Worm (Caenorhabditis elegans) whole organism, L4 larva: ENCODE data around the gene F20G2.1.

ENCODE experiments used
- F10B5.3 ChIP-seq: sonication (generic microtip); optimal IDR thresholded peaks from 2 replicates; lab custom pipeline; 2016; ENCODE audit warnings: mild to moderate bottlenecking, missing genetic modification characterization, missing compliant biosample characterization
- ama-1 ChIP-seq: fragments of 150-350 bp; optimal IDR thresholded peaks from 2 replicates; lab custom pipeline; 2014; ENCODE audit warnings: inconsistent platforms, mixed read lengths
- ceh-32 ChIP-seq: sonication (generic microtip); optimal IDR thresholded peaks from 2 replicates; lab custom pipeline; 2016; ENCODE audit warnings: mild to moderate bottlenecking, missing genetic modification characterization, missing compliant biosample characterization; ENCODE audit not compliant: poor library complexity
- ceh-44 ChIP-seq: fragments of 200-800 bp; sonication (Bioruptor generic); IDR thresholded peaks from 2 replicates; pipeline ENCODE4 v1.3.6; 2022; ENCODE audit warnings: missing genetic modification reagents, missing genetic modification characterization, missing compliant biosample characterization
- dpl-1 ChIP-seq: fragments of 150-350 bp; optimal IDR thresholded peaks from 2 replicates; lab custom pipeline; 2014; ENCODE audit warnings: missing biosample characterization, missing genetic modification reagents, missing genetic modification characterization
- lin-13 ChIP-seq: fragments of 150-350 bp; optimal IDR thresholded peaks from 2 replicates; lab custom pipeline; 2014; ENCODE audit warnings: missing biosample characterization, missing genetic modification reagents, missing genetic modification characterization
- nhr-76 ChIP-seq: fragments of 150-350 bp; optimal IDR thresholded peaks from 2 replicates; lab custom pipeline; 2014; ENCODE audit warnings: missing biosample characterization, missing genetic modification characterization
- nhr-77 ChIP-seq: fragments of 150-350 bp; optimal IDR thresholded peaks from 2 replicates; lab custom pipeline; 2014; ENCODE audit warnings: missing biosample characterization, missing genetic modification characterization
- snpc-4 ChIP-seq: fragments of 150-350 bp; optimal IDR thresholded peaks from 2 replicates; lab custom pipeline; 2014; ENCODE audit warnings: missing biosample characterization, missing genetic modification characterization
- unc-62 ChIP-seq, 3 experiments: fragments of 150-350 bp in 1 of 3; sonication (generic microtip); optimal IDR thresholded peaks in 2 of 3; peaks in 1 of 3; 1 replicate in 1 of 3; 2 replicates in 2 of 3; lab custom pipeline; 2014 to 2017; ENCODE audit warnings: missing biosample characterization in 3 of 3, missing genetic modification characterization in 3 of 3, missing genetic modification reagents in 3 of 3, missing genotype in 1 of 3
- ztf-11 ChIP-seq: fragments of 150-350 bp; optimal IDR thresholded peaks from 2 replicates; lab custom pipeline; 2014; ENCODE audit warnings: missing biosample characterization, missing genetic modification characterization

DNA sequence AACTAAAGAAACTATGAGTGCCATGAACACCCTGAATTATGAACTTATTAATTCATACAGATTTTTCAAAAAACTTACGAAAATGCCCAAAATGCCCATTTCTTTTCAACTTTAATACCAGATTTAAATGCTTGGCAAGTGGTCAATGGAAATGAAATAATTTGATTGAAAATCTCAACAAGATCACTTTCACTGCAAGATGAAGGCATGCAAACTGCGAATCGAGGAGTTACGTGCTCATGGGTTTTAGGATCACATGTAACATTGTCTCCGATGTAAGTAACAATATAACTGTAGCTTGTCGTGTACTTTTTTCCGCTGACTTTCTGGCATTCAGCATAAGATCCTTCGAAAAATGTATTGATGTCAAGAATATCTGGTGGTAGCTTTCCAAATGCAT lies 27.5 kb upstream of the F20G2.1 start:
- TF ChIP-seq ztf-11 (tag; lab: Kevin White, UChicago) (no peak), ceh-32 (tag; lab: Kevin White, UChicago) (no peak), ceh-44 (GFP tag; lab: Robert Waterston, UW) (no peak), unc-62 (GFP tag; optimal IDR thresholded peaks at IDR 0.05 in 1 of 2; lab: Kevin White, UChicago) (peak in 1 of 2 experiments; percentile 97), unc-62 (tag; optimal IDR thresholded peaks at IDR 0.05; lab: Kevin White, UChicago) (no peak), snpc-4 (tag; lab: Kevin White, UChicago) (no peak), nhr-77 (no peak), lin-13 (GFP tag; lab: Kevin White, UChicago) (no peak), F10B5.3 (tag; lab: Kevin White, UChicago) (no peak), nhr-76 (tag; lab: Kevin White, UChicago) (no peak), dpl-1 (no peak), ama-1 (lab: Kevin White, UChicago) (no peak)
